Worm (Caenorhabditis elegans) whole organism, early embryonic: ENCODE data around the gene F10A3.17.

ENCODE experiments used
- B0310.2 ChIP-seq: sonication (generic microtip); optimal IDR thresholded peaks from 2 replicates; lab custom pipeline; 2016; ENCODE audit warnings: mild to moderate bottlenecking, missing genetic modification characterization, missing compliant biosample characterization
- F13C5.2 ChIP-seq: sonication (generic microtip); optimal IDR thresholded peaks from 2 replicates; lab custom pipeline; 2017; ENCODE audit warnings: mild to moderate bottlenecking, missing genetic modification characterization, inconsistent platforms, missing compliant biosample characterization
- aly-1 ChIP-seq: sonication (generic microtip); optimal IDR thresholded peaks from 2 replicates; lab custom pipeline; 2016; ENCODE audit warnings: missing genetic modification characterization, missing compliant biosample characterization
- ama-1 ChIP-seq: fragments of 150-350 bp; optimal IDR thresholded peaks from 2 replicates; lab custom pipeline; 2014
- ceh-13 ChIP-seq: fragments of 200-800 bp; sonication (Bioruptor generic); optimal IDR thresholded peaks from 2 replicates; lab custom pipeline; 2018; ENCODE audit warnings: mild to moderate bottlenecking, missing genetic modification characterization, missing compliant biosample characterization
- ets-7 ChIP-seq: sonication (generic microtip); optimal IDR thresholded peaks from 2 replicates; lab custom pipeline; 2016; ENCODE audit warnings: missing genotype, missing genetic modification characterization, missing compliant biosample characterization
- flt-1 ChIP-seq: fragments of 200-800 bp; sonication (Bioruptor generic); IDR thresholded peaks from 2 replicates; pipeline ENCODE4 v1.3.6; 2022; ENCODE audit warnings: missing genetic modification characterization, missing compliant biosample characterization
- hmbx-1 ChIP-seq: sonication (generic microtip); optimal IDR thresholded peaks from 2 replicates; lab custom pipeline; 2016; ENCODE audit warnings: mild to moderate bottlenecking, missing genetic modification characterization, missing compliant biosample characterization
- hmg-4 ChIP-seq: fragments of 200-800 bp; sonication (Bioruptor generic); optimal IDR thresholded peaks from 2 replicates; lab custom pipeline; 2018; ENCODE audit warnings: mild to moderate bottlenecking, missing genetic modification characterization, missing compliant biosample characterization
- hnd-1 ChIP-seq: sonication (generic microtip); optimal IDR thresholded peaks from 2 replicates; lab custom pipeline; 2016; ENCODE audit warnings: missing genetic modification characterization, missing compliant biosample characterization
- pes-1 ChIP-seq: fragments of 200-800 bp; sonication (Bioruptor generic); IDR thresholded peaks from 2 replicates; pipeline ENCODE4 v1.3.6; 2022; ENCODE audit warnings: missing genetic modification reagents, missing genetic modification characterization, missing compliant biosample characterization
- sea-1 ChIP-seq: fragments of 200-800 bp; sonication (Bioruptor generic); conservative IDR thresholded peaks from 2 replicates; pipeline ENCODE4 v1.3.6; 2022; ENCODE audit warnings: missing genetic modification characterization, missing compliant biosample characterization
- tbx-37 ChIP-seq: fragments of 200-800 bp; sonication (Bioruptor generic); conservative IDR thresholded peaks from 2 replicates; pipeline ENCODE4 v1.3.6; 2022; ENCODE audit warnings: missing genetic modification reagents, missing genetic modification characterization, missing compliant biosample characterization
- tra-4 ChIP-seq: sonication (generic microtip); optimal IDR thresholded peaks from 2 replicates; lab custom pipeline; 2017; ENCODE audit warnings: missing genetic modification characterization, missing compliant biosample characterization

- TF ChIP-seq ama-1 (lab: Kevin White, UChicago) (no peak), aly-1 (tag; lab: Kevin White, UChicago) (no peak), tbx-37 (GFP tag; lab: Robert Waterston, UW) (no peak), B0310.2 (tag; lab: Kevin White, UChicago) (no peak), F13C5.2 (tag; lab: Kevin White, UChicago) (no peak), ets-7 (no peak), sea-1 (GFP tag; lab: Robert Waterston, UW) (no peak), hmg-4 (GFP tag; lab: Kevin White, UChicago) (no peak), pes-1 (GFP tag; lab: Robert Waterston, UW) (no peak), tra-4 (tag; lab: Kevin White, UChicago) (no peak), hnd-1 (no peak), hmbx-1 (tag; lab: Kevin White, UChicago) (no peak), flt-1 (GFP tag; lab: Robert Waterston, UW) (no peak), ceh-13 (no peak)
Observed at ce11 chrV:16175757-16176156, 16.3 kb upstream of the F10A3.17 start, which contains the start of gene cyp-33D1.
